Worm (Caenorhabditis elegans): ENCODE measurements around the gene T19C3.6.

- TF ChIP-seq ceh-82 (tag; optimal IDR thresholded peaks at IDR 0.05), result no peak
- no peak for TF ChIP-seq mdl-1 (tag; optimal IDR thresholded peaks at IDR 0.05)
- no peak for TF ChIP-seq ZK546.5 (tag; optimal IDR thresholded peaks at IDR 0.05)
- TF ChIP-seq mml-1 (tag; optimal IDR thresholded peaks at IDR 0.05), result no peak
- TF ChIP-seq elt-2 (tag; optimal IDR thresholded peaks at IDR 0.05), result no peak
- TF ChIP-seq unc-62 (GFP tag; optimal IDR thresholded peaks at IDR 0.05), result no peak
These were observed 25.8 kb downstream of the T19C3.6 start, which contains the start of the genes Y55B1AR.4 and ttr-7 for ce11 chrIII:605415-606054.

Measured in whole organism, L3 larva.